Worm (Caenorhabditis elegans) whole organism, midembryonic: ENCODE results near the gene cnnm-3.

ENCODE experiments used
- T22C8.4 ChIP-seq: fragments of 200-800 bp; sonication (Bioruptor generic); IDR thresholded peaks from 2 replicates; pipeline ENCODE4 v1.3.6; 2022; ENCODE audit warnings: missing genetic modification characterization, missing compliant biosample characterization
- cog-1 ChIP-seq: sonication (generic microtip); optimal IDR thresholded peaks from 2 replicates; lab custom pipeline; 2016; ENCODE audit warnings: missing genetic modification characterization, missing compliant biosample characterization
- flt-1 ChIP-seq: fragments of 200-800 bp; sonication (Bioruptor generic); IDR thresholded peaks from 2 replicates; pipeline ENCODE4 v1.3.6; 2022; ENCODE audit warnings: missing genetic modification characterization, missing compliant biosample characterization
- klf-2 ChIP-seq: fragments of 200-800 bp; sonication (Bioruptor generic); conservative IDR thresholded peaks from 2 replicates; pipeline ENCODE4 v1.3.6; 2022; ENCODE audit warnings: missing genetic modification reagents, missing genetic modification characterization, missing compliant biosample characterization
- med-1 ChIP-seq: sonication (generic microtip); optimal IDR thresholded peaks from 2 replicates; lab custom pipeline; 2017; ENCODE audit warnings: missing genetic modification characterization, mild to moderate bottlenecking, missing compliant biosample characterization, antibody characterized with exemption, missing genetic modification reagents; ENCODE audit not compliant: insufficient read depth
- ref-1 ChIP-seq: fragments of 200-800 bp; sonication (Bioruptor generic); conservative IDR thresholded peaks from 2 replicates; pipeline ENCODE4 v1.3.6; 2022; ENCODE audit warnings: missing genetic modification reagents, missing genetic modification characterization, missing compliant biosample characterization
- tab-1 ChIP-seq: fragments of 200-800 bp; sonication (Bioruptor generic); IDR thresholded peaks from 2 replicates; pipeline ENCODE4 v1.3.6; 2022; ENCODE audit warnings: missing genetic modification characterization, missing compliant biosample characterization
- ztf-23 ChIP-seq: fragments of 200-800 bp; sonication (Bioruptor generic); IDR thresholded peaks from 2 replicates; pipeline ENCODE4 v1.3.6; 2022; ENCODE audit warnings: missing genetic modification reagents, missing genetic modification characterization, missing compliant biosample characterization
- ztf-29 ChIP-seq: fragments of 200-800 bp; sonication (Bioruptor generic); IDR thresholded peaks from 2 replicates; pipeline ENCODE4 v1.3.6; 2022; ENCODE audit warnings: missing genetic modification reagents, missing genetic modification characterization, missing compliant biosample characterization

ce11 chrX:3067052-3067451, 21.4 kb upstream of the cnnm-3 start:
- no peak for TF ChIP-seq ref-1 (GFP tag; lab: Robert Waterston, UW)
- no peak for TF ChIP-seq T22C8.4 (GFP tag; lab: Robert Waterston, UW)
- TF ChIP-seq klf-2 (GFP tag; lab: Robert Waterston, UW), result no peak
- TF ChIP-seq med-1 (GFP tag; lab: Kevin White, UChicago), result no peak
- TF ChIP-seq tab-1, result no peak
- no peak for TF ChIP-seq flt-1 (GFP tag; lab: Robert Waterston, UW)
- TF ChIP-seq cog-1 (tag; lab: Kevin White, UChicago), result no peak
- no peak for TF ChIP-seq ztf-29
- TF ChIP-seq ztf-23, result no peak
